Fruit fly (Drosophila melanogaster): ENCODE results near the gene rictor.

rictor gene

DNA sequence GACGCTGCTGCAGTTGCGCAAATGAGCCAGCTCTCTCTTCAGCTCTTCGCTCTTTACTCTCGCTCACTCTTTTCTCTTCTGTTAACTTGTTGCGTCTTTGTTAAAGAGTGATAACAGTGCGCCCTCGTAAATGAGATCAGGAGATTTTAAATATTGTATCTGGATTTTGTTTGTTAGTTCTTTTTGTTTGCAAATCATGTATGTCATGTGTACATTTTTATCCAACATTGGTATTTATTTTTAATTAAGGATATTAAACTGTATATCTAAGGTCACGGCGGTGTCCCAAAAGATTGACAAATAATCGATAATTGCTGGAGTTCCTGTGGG lies 37.7 kb upstream of the rictor start (continued):
- peak; percentile 29 for TF ChIP-seq Ets21C (GFP tag; optimal IDR thresholded peaks at IDR 0.05)
- TF ChIP-seq CG10669 (GFP tag; optimal IDR thresholded peaks at IDR 0.05) = peak; percentile 52
- peak; percentile 17 for TF ChIP-seq CG6276 (GFP tag; optimal IDR thresholded peaks at IDR 0.05)
- TF ChIP-seq achi (GFP tag; optimal IDR thresholded peaks at IDR 0.05) = peak; percentile 53
- peak; percentile 71 for TF ChIP-seq CG15336 (GFP tag; IDR thresholded peaks at IDR 0.05)
- peak; percentile 30; the same call in 1 of the 2 replicates for TF ChIP-seq CG11294 (GFP tag; IDR thresholded peaks at IDR 0.05)
- peak; percentile 57 for TF ChIP-seq acj6 (GFP tag; optimal IDR thresholded peaks at IDR 0.05)
- peak; percentile 63 for TF ChIP-seq CG8632 (GFP tag; optimal IDR thresholded peaks at IDR 0.05)
- no peak for TF ChIP-seq net (GFP tag; optimal IDR thresholded peaks at IDR 0.05)
- no peak for TF ChIP-seq Blimp-1 (GFP tag; optimal IDR thresholded peaks at IDR 0.05)
- TF ChIP-seq cyc (GFP tag; optimal IDR thresholded peaks at IDR 0.05) = peak; percentile 59
- no peak for TF ChIP-seq Lpt (GFP tag; optimal IDR thresholded peaks at IDR 0.05)
- peak; percentile 40 for TF ChIP-seq CG7368 (GFP tag; optimal IDR thresholded peaks at IDR 0.05)
- TF ChIP-seq CG31627 (GFP tag; optimal IDR thresholded peaks at IDR 0.05) = peak; percentile 57
- peak; percentile 64 for TF ChIP-seq Hr4 (GFP tag; optimal IDR thresholded peaks at IDR 0.05)
- TF ChIP-seq dsx (GFP tag; optimal IDR thresholded peaks at IDR 0.05; ENCODE audit: poor library complexity, severe bottlenecking) = peak; percentile 63
- no peak for TF ChIP-seq fd85E (GFP tag; optimal IDR thresholded peaks at IDR 0.05)
- peak; percentile 51 for TF ChIP-seq Smox (GFP tag; optimal IDR thresholded peaks at IDR 0.05)
- peak; percentile 16 for TF ChIP-seq CG4318 (GFP tag; optimal IDR thresholded peaks at IDR 0.05)
- TF ChIP-seq CG6163 (GFP tag; IDR thresholded peaks at IDR 0.05) = peak; percentile 63; the same call in 1 of the 3 replicates
- TF ChIP-seq Hr39 (GFP tag; optimal IDR thresholded peaks at IDR 0.05) = peak; percentile 57
- TF ChIP-seq Met (GFP tag; optimal IDR thresholded peaks at IDR 0.05) = peak; percentile 73
- TF ChIP-seq Eip93F (GFP tag; optimal IDR thresholded peaks at IDR 0.05) = peak; percentile 39
- TF ChIP-seq OdsH (GFP tag; optimal IDR thresholded peaks at IDR 0.05) = peak; percentile 39
- TF ChIP-seq Sox14 (GFP tag; optimal IDR thresholded peaks at IDR 0.05) = peak; percentile 25
- TF ChIP-seq spab (GFP tag; optimal IDR thresholded peaks at IDR 0.05) = peak; percentile 11
- TF ChIP-seq CG10631 (GFP tag; optimal IDR thresholded peaks at IDR 0.05) = peak; percentile 50
- TF ChIP-seq salr (GFP tag; optimal IDR thresholded peaks at IDR 0.05) = no peak
- TF ChIP-seq vri (GFP tag; optimal IDR thresholded peaks at IDR 0.05) = no peak
- TF ChIP-seq Sox15 (GFP tag; optimal IDR thresholded peaks at IDR 0.05) = peak; percentile 29
- no peak for TF ChIP-seq fkh (GFP tag; optimal IDR thresholded peaks at IDR 0.05)
- peak; percentile 69 for TF ChIP-seq pdm3 (GFP tag; optimal IDR thresholded peaks at IDR 0.05)
- no peak for TF ChIP-seq CG9139 (GFP tag; optimal IDR thresholded peaks at IDR 0.05)
- no peak for TF ChIP-seq CG8319 (GFP tag; optimal IDR thresholded peaks at IDR 0.05)
- TF ChIP-seq Gug (GFP tag; IDR thresholded peaks at IDR 0.05) = peak; percentile 21; the same call in 1 of the 2 replicates
- TF ChIP-seq eg (GFP tag; IDR thresholded peaks at IDR 0.05) = peak; percentile 80

DNA sequence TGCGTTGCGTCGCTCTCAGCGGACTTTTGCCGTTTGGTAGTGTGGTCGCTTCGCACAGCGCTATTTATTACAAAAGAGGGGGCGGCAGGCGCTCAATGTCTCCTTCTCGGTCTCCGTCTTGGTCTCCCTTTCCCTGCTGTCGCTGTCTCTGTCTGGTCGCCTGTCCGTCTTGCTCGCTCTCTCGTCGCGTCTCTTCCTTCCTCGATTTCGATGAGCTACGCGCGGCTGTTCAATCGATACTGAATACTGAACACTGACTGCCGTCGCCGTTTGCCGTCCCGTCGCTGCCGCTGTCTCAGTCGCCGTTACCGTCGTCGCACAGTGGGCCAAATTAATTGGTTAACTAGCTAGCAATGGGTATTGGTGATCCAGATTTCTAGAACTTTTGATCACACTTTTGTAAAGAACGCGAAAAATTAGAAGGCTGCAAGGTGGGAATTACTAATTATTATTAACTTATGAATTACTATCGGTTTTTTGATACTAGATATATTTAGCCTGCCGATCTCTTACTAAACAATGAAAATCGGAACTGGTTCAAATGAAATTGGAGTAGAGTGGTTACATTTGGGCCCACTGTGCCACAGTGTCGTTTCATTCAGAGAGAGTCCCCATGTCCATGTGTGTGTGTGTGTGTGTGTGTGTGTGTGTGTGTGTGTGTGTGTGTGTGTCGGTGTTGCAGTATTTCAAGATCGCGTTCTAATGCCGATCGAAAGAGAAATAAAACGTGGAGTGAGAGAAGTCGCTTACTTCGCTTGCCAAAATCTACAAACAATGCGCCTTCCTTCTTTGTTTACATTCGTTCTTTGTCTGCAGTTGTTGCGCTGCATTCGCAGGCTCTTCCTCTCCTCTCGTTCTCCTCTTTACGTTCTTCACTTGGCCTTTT lies 37.1 kb upstream of the rictor start, which contains the start of gene CG8034:
TSS of gene CG8034 (minus strand) at position 264 of the 886 bp plus-strand sequence.
- TF ChIP-seq CG8119 (GFP tag; IDR thresholded peaks at IDR 0.05) (peak; percentile 98), CG1621 (tag; optimal IDR thresholded peaks at IDR 0.05) (peak; percentile 95), OdsH (GFP tag; optimal IDR thresholded peaks at IDR 0.05) (peak; percentile 99), Hr38 (GFP tag; optimal IDR thresholded peaks at IDR 0.05) (no peak), CG15336 (GFP tag; IDR thresholded peaks at IDR 0.05) (peak; percentile 97), lz (GFP tag; optimal IDR thresholded peaks at IDR 0.05) (peak; percentile 99), CG6163 (GFP tag; IDR thresholded peaks at IDR 0.05) (peak; percentile 97), CG6792 (GFP tag; optimal IDR thresholded peaks at IDR 0.05) (peak; percentile 98), CG4318 (GFP tag; optimal IDR thresholded peaks at IDR 0.05) (peak; percentile 98), CG11294 (GFP tag; IDR thresholded peaks at IDR 0.05) (peak; percentile 95), Gug (GFP tag; IDR thresholded peaks at IDR 0.05) (peak; percentile 95), salr (GFP tag; optimal IDR thresholded peaks at IDR 0.05) (peak; percentile 94 to 98), net (GFP tag; optimal IDR thresholded peaks at IDR 0.05) (peak; percentile 98), Ets96B (tag; optimal IDR thresholded peaks at IDR 0.05) (peak; percentile 97), Blimp-1 (GFP tag; optimal IDR thresholded peaks at IDR 0.05) (peak; percentile 91), CG9139 (GFP tag; optimal IDR thresholded peaks at IDR 0.05) (peak; percentile 95), fkh (GFP tag; optimal IDR thresholded peaks at IDR 0.05) (peak; percentile 84), dac (GFP tag; optimal IDR thresholded peaks at IDR 0.05) (peak; percentile 99), CG11762 (GFP tag; optimal IDR thresholded peaks at IDR 0.05; ENCODE audit: insufficient read depth) (peak; percentile 97), dsx (GFP tag; optimal IDR thresholded peaks at IDR 0.05; ENCODE audit: poor library complexity, severe bottlenecking) (peak; percentile 95), ss (GFP tag; optimal IDR thresholded peaks at IDR 0.05) (peak; percentile 96 to 98), achi (GFP tag; optimal IDR thresholded peaks at IDR 0.05) (peak; percentile 97), fd85E (GFP tag; optimal IDR thresholded peaks at IDR 0.05) (peak; percentile 83), CG32006 (GFP tag; optimal IDR thresholded peaks at IDR 0.05) (peak; percentile 99), spab (GFP tag; optimal IDR thresholded peaks at IDR 0.05) (peak; percentile 97), fd59A (GFP tag; optimal IDR thresholded peaks at IDR 0.05) (peak; percentile 98)
